Fruit fly (Drosophila melanogaster): ENCODE measurements around the gene RapGAP1.

- no peak for TF ChIP-seq EcR (GFP tag; optimal IDR thresholded peaks at IDR 0.05)
- no peak for TF ChIP-seq Dll (optimal IDR thresholded peaks at IDR 0.05)
Observed at dm6 chr2L:7597431-7597830, 18.7 kb upstream of the RapGAP1 start.

Data from whole organism.